Worm (Caenorhabditis elegans) whole organism, dauer: ENCODE data around the gene Y105C5A.1.
"Not testable (repeated sequence)": the region's sequence is repeated elsewhere in the genome, so short reads cannot be mapped to it uniquely, and the experiment has no call there.

Source experiments
- unc-62 ChIP-seq: sonication (generic microtip); optimal IDR thresholded peaks from 2 replicates; lab custom pipeline; 2017; ENCODE audit warnings: missing biosample characterization, missing genetic modification reagents, missing genetic modification characterization

The Y105C5A.1 gene

DNA sequence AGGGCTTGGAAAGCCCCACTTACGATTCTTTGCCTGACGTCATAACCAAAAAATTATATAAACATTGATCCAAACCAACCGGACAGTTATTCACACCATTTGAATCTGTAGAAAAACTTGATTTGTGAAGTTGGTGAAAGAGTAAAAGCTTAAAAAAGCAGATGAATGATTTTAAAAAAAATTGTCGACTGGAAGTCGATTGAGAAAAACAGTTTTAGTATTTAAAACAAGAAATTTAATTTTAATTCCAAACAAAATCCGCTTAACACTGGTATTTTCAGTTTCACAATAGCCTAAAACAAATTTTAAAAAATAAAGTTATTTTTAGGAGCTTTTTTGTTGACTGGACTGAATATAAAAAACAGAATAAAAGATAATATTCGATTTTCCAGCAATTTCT is at the start of gene Y105C5A.1:
Gene Y105C5A.1, minus strand, starts transcription at position 101 of the 400 bp plus-strand sequence.
- no peak for TF ChIP-seq unc-62

DNA sequence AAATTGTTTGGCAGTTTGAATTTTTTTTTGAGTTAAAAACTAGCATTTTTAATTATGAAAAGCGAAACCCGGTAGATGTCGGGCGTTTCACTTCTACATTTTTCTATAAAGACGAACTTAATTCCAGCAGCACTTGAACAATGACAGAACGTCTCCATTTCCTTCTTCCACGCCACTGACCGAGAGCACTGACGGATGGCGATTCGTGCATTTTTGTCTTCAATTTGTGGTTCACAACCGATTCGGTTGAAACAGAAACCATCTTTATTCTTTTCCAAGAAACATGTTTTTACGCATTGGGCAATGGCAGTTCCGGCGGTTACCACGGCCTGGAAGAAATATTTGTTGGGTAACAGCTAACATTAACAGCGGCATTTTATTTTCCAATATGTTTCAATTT is 48.9 kb upstream of the Y105C5A.1 start:
- TF ChIP-seq unc-62, result no peak

DNA sequence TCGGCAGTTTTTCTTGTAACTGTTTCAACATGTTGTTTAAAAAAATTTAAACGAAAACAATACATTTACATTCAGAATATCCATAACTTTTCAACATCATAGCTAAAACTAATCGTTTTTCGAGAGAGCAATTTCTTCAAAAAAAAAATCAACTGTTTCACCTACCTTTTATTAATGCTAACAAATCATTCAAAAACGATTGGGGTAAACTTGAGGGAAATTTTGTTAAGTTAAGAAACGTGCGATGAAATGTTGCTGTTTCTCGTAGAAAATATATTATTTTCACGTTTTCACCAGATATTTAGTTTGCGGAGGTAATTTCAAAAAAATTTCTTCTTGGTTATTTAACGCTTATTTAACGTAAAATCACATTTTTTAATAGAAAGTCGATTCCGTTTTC is 42.2 kb upstream of the Y105C5A.1 start:
- TF ChIP-seq unc-62, result no peak

DNA sequence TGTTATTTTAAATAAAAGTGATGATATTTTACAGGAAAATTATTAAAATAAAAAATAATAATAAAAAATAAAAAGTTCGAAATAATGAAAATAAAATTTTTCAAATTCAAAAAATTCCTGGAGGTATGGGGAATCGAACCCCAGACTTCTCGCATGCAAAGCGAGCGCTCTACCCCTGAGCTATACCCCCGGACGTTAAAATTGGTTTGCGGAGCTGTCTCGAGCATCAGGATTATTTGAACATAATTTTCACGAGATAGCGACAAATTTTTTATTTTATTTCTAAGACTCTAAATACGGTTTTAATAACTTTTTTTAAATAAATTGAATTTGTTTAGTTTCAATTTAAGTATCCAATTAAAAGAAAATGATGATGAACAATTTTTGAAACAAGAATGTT is 40.0 kb upstream of the Y105C5A.1 start:
- no peak for TF ChIP-seq unc-62

DNA sequence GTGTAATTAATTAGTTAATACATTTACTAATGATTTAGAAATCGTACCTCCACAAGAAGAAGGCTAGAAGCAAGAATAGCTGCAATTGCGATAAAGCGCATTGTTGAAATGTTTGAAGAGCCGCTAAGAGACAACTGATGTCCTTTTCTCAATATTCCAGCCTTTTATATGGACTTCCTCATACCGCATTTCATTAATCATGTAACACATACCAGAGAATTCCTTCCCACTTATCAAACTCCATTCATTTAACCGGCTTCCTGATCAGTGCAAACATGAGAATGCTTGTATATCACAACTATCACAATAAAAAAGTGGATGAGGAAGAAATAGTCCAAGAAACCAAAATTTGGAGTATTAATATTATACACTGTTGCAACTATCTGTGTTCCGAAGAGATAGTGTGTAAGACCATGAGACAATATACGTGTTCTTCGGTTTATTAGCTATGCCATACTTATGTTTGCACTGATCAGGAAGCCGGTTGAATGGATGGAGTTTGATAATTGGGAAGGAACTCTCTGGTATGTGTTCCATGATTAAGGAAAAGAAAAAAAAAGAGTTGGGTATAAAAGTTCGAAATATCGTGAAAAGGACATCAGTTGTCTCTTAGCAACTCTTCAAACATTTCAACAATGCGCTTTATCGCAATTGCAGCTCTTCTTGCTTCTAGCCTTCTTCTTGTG is 30.9 kb upstream of the Y105C5A.1 start, which contains the start of the genes pqn-78 and pqn-79:
Gene pqn-78, minus strand, starts transcription at position 101 of the 686 bp plus-strand sequence.
Gene pqn-79, plus strand, starts transcription at position 636 of the 686 bp plus-strand sequence.
- not testable (repeated sequence) for TF ChIP-seq unc-62

DNA sequence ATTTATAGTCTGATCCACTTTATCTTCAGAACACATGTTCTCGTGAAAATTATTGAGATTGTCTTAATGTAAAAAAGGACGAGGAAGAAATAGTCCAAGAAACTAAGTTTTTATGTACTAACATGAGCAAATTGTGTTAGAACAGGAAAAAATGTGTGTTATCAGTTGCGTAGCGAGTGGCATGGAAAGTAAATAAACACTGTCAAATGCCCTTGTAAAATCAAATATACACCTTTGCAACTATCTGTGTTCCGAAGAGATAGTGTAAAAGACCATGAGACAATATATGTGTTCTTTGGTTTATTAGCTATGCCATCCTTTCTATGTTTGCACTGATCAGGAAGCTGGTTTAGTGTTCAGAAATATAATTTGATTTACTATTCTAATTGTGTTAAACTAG is 28.9 kb upstream of the Y105C5A.1 start:
- TF ChIP-seq unc-62, result no peak

DNA sequence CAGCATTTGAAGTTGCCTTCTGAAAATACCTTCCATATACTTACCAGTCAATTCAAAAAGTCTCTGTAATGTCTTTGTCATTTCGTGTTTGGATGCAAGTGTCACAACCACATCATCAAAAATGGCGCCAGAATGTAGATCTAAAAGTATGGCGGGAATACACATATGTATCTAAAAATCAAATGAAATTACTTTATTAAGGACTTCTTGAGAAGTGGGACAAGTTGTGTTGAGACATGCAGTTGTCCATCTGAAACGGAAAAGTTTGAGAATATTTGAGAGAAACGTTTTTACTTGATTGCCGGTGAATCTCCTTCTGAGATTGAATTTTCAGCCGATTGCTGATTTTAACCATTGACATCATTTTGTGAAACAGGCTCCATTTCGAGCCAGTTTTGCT is 27.7 kb upstream of the Y105C5A.1 start:
- TF ChIP-seq unc-62, result no peak

DNA sequence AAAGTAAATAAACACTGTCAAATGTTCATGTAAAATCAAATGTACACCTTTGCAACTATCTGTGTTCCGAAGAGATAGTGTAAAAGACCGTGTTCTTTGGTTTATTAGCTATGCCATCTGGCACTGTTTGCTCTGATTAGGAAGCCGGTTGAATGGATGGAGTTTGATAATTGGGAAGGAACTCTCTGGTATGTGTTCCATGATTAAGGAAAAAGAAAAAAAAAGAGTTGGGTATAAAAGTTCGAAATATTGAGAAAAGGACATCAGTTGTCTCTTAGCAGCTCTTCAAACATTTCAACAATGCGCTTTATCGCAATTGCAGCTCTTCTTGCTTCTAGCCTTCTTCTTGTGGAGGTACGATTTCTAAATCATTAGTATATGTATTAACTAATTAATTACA is 26.2 kb upstream of the Y105C5A.1 start, which contains the start of gene abu-5:
Gene abu-5, plus strand, starts transcription at position 301 of the 400 bp plus-strand sequence.
- TF ChIP-seq unc-62, result not testable (repeated sequence)

DNA sequence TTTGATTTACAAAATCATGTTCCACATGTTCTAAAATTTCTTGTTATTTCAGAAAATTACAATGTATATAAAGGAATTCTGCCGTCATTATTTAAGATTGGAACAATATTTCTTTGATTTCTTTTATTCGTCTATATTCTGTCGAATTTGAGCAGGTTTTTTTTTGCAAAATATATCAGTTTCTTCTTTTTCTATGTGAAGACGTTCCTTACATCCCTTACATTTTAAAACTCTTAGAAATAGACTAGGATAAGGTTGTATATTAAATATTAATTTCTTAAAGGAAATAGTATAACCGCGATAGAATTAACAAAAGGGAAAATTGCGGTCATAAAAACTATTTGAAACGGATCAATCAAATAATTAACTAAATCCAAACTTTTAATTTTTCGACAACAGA is 24.7 kb upstream of the Y105C5A.1 start:
- no peak for TF ChIP-seq unc-62

DNA sequence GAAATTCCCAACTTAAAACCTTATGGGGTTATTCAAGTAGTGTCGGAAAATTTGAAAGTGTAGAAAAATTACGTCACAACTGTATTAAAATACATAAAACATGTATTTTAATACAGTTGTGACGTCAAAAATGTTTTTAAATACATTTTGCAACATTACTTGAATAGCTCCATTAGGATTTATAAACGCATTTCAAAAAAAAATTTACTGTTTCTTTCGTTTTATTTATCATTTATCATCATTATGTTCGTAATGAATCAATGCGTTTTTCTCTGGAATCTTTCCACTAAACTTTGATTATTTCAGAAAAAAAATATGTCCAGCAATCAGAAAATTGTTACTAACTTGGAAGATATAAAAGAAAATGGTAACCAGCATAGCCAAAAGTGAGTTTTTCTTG is 19.4 kb upstream of the Y105C5A.1 start, which contains the start of gene Y105C5A.508:
Gene Y105C5A.508, plus strand, starts transcription at position 301 of the 400 bp plus-strand sequence.
- no peak for TF ChIP-seq unc-62

DNA sequence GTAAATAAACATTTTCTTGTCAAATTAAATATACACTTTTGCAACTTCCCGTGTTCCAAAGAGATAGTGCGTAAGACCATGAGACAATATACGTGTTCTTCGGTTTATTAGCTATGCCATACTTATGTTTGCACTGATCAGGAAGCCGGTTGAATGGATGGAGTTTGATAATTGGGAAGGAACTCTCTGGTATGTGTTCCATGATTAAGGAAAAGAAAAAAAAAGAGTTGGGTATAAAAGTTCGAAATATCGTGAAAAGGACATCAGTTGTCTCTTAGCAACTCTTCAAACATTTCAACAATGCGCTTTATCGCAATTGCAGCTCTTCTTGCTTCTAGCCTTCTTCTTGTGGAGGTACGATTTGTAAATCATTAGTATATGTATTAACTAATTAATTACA is 14.6 kb upstream of the Y105C5A.1 start, which contains the start of gene pqn-76:
Gene pqn-76, plus strand, starts transcription at position 301 of the 400 bp plus-strand sequence.
- TF ChIP-seq unc-62, result not testable (repeated sequence)

DNA sequence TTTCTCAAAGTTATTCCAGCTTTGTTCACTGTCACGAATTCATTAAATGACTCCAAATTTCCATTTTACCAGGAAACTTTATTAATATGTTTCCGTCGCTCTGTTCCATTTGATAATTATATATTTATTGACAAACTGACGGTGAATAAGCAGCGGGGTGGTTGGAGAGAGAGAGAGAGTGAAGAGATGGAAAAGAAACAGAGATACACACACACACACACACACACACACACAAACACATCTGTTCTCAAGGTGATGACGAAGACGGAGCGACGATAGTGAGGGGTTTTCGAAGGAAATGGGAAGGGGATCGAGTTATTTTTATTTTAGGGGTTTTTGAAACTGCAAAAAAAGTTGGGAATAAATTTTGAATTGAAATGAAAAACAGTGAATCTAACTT is 9.6 kb upstream of the Y105C5A.1 start:
- TF ChIP-seq unc-62, result no peak

DNA sequence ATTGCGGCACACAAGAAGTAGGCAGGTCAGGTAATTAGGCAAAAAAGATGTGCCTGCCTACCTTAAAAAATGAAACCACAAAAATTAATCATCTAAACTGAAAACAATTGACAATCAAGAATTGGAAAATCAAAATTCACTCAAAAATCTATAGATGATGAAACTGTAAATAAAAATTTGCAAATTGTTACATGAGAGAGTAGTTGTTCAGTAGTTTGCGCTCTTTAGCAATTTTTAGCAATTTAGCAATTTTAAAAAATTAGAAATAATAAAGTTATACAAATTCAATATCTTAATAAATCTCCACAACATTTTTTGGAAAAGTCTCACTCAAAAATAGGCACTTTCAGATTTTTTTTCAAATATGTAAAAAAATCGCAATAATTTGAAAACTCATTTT is 7.9 kb upstream of the Y105C5A.1 start:
- no peak for TF ChIP-seq unc-62

DNA sequence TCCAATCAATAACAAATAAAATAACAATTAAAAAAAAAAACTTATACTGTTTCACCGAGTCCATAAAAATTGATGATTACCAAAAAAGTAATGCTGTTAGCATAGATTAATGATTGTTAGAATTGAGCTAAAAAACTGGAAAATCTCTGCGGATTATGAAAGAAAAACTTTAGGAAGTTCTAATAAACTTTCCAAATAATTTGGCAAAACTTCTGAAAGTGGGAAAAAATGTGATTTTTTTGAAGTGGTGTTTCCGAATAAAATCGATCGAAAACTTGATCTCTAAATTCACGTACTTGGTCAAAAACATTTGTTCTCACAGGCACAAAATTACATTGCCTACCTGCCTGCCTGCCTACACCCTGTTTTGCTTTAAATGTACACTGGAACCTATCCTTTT is 7.4 kb upstream of the Y105C5A.1 start:
- TF ChIP-seq unc-62, result no peak

DNA sequence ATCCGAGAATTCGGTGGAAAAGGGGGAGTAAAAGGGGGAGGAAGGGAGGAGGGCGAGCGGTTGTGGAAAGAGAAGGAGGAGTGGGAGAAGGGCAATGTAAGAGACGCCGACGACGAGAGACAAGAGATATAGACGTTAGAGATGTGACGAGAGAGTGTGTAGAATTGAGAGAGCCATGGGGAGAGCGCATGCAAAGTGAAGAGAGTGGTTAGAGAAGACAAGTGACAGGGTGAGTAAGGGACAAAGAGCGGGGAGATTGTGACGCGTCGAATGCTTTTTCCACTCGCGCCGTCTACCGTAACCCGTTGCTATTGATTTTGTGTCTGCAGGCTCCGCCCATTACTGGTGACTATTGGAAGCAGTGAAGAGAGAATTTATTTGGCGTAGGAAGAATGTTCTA is 6.5 kb upstream of the Y105C5A.1 start:
- TF ChIP-seq unc-62, result no peak

DNA sequence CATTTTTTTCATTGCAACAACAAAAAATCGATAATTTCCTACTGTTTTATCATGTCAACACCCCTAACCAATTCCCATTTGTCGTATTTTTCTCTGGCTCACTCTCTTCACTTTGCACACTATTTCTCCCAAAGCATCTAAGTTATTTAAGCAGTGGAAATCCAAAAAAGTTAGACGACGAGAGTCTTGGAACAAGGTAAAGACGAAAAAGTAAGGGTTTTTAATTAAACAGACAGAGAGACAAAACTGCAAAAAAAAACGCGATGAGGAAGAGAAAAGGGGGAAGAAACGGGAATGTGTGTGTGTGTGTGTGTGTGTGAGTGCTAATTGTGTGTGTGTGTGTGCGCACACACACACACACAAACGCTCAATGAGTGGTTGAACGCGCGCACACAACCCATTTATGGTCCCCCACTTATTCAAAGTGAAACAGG is 3.0 kb downstream of the Y105C5A.1 start:
- no peak for TF ChIP-seq unc-62

DNA sequence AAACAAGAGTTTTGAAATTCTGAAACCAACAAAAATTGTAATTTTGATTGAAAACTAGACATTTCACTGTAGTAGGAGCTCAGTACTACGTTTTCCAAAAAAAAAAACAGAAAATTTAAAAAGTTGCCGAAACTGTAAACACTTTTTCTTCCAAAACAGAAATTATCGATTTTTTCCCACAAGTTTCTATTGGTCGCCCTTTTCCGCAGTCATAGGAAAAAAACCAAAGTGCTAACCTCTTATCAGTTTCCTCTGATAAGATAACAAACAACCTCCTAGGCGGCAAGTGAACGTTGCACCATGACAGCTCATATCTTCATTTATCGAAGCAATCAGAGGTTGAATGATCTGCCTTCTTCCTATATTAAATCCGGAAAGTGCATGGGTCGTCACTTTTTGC is 5.2 kb downstream of the Y105C5A.1 start:
- no peak for TF ChIP-seq unc-62

DNA sequence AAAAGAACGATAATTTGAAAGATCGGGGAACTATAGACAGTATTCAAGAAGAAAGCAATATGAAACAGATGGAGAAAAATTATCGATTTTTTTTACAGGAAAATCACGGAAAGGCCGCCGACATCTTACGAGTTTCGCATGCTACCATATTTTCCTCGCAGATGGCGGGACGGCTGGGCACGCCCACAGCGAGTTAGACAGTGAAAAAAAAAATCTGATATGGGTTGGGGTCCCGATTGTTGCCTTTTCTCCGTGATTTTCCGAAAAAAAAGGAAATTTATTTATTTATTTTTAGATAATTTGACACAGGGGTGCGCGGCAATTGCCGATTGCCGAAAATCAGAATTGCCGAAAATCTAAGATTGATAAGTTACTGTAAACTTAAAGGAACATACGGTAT is 9.5 kb downstream of the Y105C5A.1 start:
- no peak for TF ChIP-seq unc-62
